Worm (Caenorhabditis elegans): ENCODE data around the gene R02D5.10.

DNA sequence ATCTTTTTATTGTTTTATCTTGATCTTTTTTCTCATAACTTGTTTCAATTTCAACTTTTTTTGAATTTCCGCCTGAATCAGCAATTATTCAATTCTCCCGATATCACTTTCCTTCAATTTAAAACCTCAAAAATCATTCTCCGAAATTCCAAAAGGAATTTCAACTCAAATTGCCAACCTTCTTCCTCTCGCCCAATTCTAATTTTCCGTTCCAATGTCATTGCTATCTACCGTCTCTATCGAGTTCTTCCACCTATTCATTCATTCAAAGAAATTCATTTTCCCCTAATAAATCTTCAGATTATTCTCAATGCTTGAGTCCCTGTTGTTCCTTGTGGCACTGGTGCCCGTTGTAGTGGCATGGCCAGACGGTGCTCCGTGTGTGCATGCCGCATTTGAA lies 41.2 kb upstream of the R02D5.10 start, which contains the start of gene F23B12.4:
- TF ChIP-seq hlh-6 (tag; optimal IDR thresholded peaks at IDR 0.05) (no peak), rnt-1 (tag; optimal IDR thresholded peaks at IDR 0.05) (no peak), sox-2 (GFP tag; IDR thresholded peaks at IDR 0.05) (no peak), hlh-15 (tag; optimal IDR thresholded peaks at IDR 0.05) (no peak), unc-86 (tag; optimal IDR thresholded peaks at IDR 0.05) (no peak), nfya-1 (tag; optimal IDR thresholded peaks at IDR 0.05) (no peak), nhr-11 (tag; optimal IDR thresholded peaks at IDR 0.05) (no peak), ama-1 (optimal IDR thresholded peaks at IDR 0.05) (no peak), unc-3 (GFP tag; conservative IDR thresholded peaks at IDR 0.05) (no peak), unc-3 (tag; optimal IDR thresholded peaks at IDR 0.05) (no peak), pag-3 (tag; optimal IDR thresholded peaks at IDR 0.05; ENCODE audit: borderline replicate concordance) (no peak)

All from whole organism, late embryonic.